Fruit fly (Drosophila melanogaster): ENCODE data around the gene slou.

slou gene

dm6 chr3R:21606221-21607099, 49.5 kb upstream of the slou start (continued):
- TF ChIP-seq ara (GFP tag; IDR thresholded peaks at IDR 0.05) (no peak), phol (tag; optimal IDR thresholded peaks at IDR 0.05) (no peak), Six4 (GFP tag; optimal IDR thresholded peaks at IDR 0.05) (no peak), Sox102F (GFP tag; optimal IDR thresholded peaks at IDR 0.05) (no peak), grn (GFP tag; optimal IDR thresholded peaks at IDR 0.05) (no peak), Hsf (GFP tag; optimal IDR thresholded peaks at IDR 0.05) (no peak), jumu (GFP tag; optimal IDR thresholded peaks at IDR 0.05) (no peak), CG6683 (GFP tag; optimal IDR thresholded peaks at IDR 0.05) (no peak), Atf3 (GFP tag; optimal IDR thresholded peaks at IDR 0.05) (no peak), NC2β (GFP tag; optimal IDR thresholded peaks at IDR 0.05) (no peak), Usf (GFP tag; optimal IDR thresholded peaks at IDR 0.05) (no peak), CG8765 (GFP tag; IDR thresholded peaks at IDR 0.05) (no peak), Trl (optimal IDR thresholded peaks at IDR 0.05) (peak; percentile 60 to 61), Trl (GFP tag; optimal IDR thresholded peaks at IDR 0.05) (no peak), Kr (GFP tag; optimal IDR thresholded peaks at IDR 0.05) (peak; percentile 86), ems (GFP tag; optimal IDR thresholded peaks at IDR 0.05) (no peak), Scr (GFP tag; IDR thresholded peaks at IDR 0.05; ENCODE audit: partially characterized antibody) (no peak), CG13296 (GFP tag; optimal IDR thresholded peaks at IDR 0.05) (no peak), fu2 (GFP tag; optimal IDR thresholded peaks at IDR 0.05) (no peak), cg (GFP tag; optimal IDR thresholded peaks at IDR 0.05) (peak; percentile 87), usp (GFP tag; optimal IDR thresholded peaks at IDR 0.05) (no peak), CG11085 (GFP tag; IDR thresholded peaks at IDR 0.05) (no peak), CG9876 (GFP tag; optimal IDR thresholded peaks at IDR 0.05) (no peak), CG14014 (GFP tag; IDR thresholded peaks at IDR 0.05) (no peak), Spps (tag; optimal IDR thresholded peaks at IDR 0.05) (no peak), CG9817 (tag; optimal IDR thresholded peaks at IDR 0.05) (no peak), CG2875 (GFP tag; optimal IDR thresholded peaks at IDR 0.05) (no peak), Camta (GFP tag; optimal IDR thresholded peaks at IDR 0.05) (no peak)

DNA sequence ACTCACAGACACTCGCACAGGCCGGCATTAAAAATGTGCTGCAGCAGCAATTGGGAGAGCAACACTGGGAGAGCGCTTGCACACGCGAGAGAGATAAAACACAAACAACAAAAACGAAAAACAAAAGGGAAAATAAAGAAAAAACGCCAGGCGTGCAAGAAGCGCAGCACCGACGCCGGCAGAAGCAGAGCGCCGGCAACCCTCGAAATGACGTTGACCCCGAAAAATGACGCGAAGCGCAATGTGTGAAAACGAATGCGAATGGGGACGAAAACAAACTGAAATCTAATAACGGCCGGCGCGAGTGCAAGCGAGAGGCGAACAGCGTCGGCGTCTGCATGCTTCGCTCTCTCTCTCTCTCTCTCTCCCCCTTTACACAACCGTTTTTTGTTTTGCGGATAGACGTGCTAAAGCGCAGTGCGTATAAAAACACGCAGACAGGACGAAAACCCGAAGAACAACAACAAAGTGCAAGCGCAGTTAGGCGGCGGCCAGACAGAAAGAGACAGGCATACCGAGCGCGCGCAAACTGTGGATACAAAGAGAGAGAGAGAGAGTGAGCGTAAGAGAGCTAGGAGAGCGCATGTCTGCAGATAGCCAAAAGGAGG, 48.4 kb upstream of the slou start:
- TF ChIP-seq CG31441 (GFP tag; IDR thresholded peaks at IDR 0.05) (no peak), MBD-R2 (GFP tag; IDR thresholded peaks at IDR 0.05) (no peak), CG7987 (GFP tag; optimal IDR thresholded peaks at IDR 0.05) (no peak), peb (GFP tag; IDR thresholded peaks at IDR 0.05) (no peak), ato (GFP tag; IDR thresholded peaks at IDR 0.05; ENCODE audit: partially characterized antibody) (no peak), CG8388 (GFP tag; optimal IDR thresholded peaks at IDR 0.05) (no peak), jumu (GFP tag; optimal IDR thresholded peaks at IDR 0.05) (no peak), Aef1 (GFP tag; IDR thresholded peaks at IDR 0.05) (no peak), CG1233 (GFP tag; optimal IDR thresholded peaks at IDR 0.05) (no peak), CG4617 (GFP tag; optimal IDR thresholded peaks at IDR 0.05; ENCODE audit: borderline replicate concordance) (no peak), Atf-2 (GFP tag; optimal IDR thresholded peaks at IDR 0.05) (no peak), Deaf1 (tag; optimal IDR thresholded peaks at IDR 0.05) (peak; percentile 67), slou (GFP tag; optimal IDR thresholded peaks at IDR 0.05) (no peak), CG12236 (GFP tag; optimal IDR thresholded peaks at IDR 0.05) (no peak), ftz-f1 (GFP tag; optimal IDR thresholded peaks at IDR 0.05) (no peak), dysf (GFP tag; IDR thresholded peaks at IDR 0.05) (no peak), luna (GFP tag; optimal IDR thresholded peaks at IDR 0.05) (no peak), tio (GFP tag; optimal IDR thresholded peaks at IDR 0.05) (no peak), CG11398 (GFP tag; optimal IDR thresholded peaks at IDR 0.05) (no peak), C15 (GFP tag; IDR thresholded peaks at IDR 0.05) (no peak), Blimp-1 (GFP tag; optimal IDR thresholded peaks at IDR 0.05) (peak; percentile 43), CG15269 (tag; optimal IDR thresholded peaks at IDR 0.05) (no peak), CG33213 (GFP tag; optimal IDR thresholded peaks at IDR 0.05) (no peak), CG14441 (GFP tag; IDR thresholded peaks at IDR 0.05) (no peak)

All from whole organism, embryonic.